Fruit fly (Drosophila melanogaster): ENCODE data around the gene CG31550.
A peak's percentile ranks its signal among the peaks of the same experiment; 100 is the strongest.

CG31550 gene

dm6 chr3R:5474551-5474950 is 10.8 kb upstream of the CG31550 start, which contains the start of the genes CG45100, HDAC3 and Hcs (continued):
- TF ChIP-seq hkb (optimal IDR thresholded peaks at IDR 0.05), result peak; percentile 87
- no peak for TF ChIP-seq hkb (GFP tag; IDR thresholded peaks at IDR 0.05)
- peak; percentile 86 for TF ChIP-seq amos (GFP tag; IDR thresholded peaks at IDR 0.05; ENCODE audit: partially characterized antibody)
- TF ChIP-seq gfzf (GFP tag; optimal IDR thresholded peaks at IDR 0.05), result peak; percentile 49
- no peak for TF ChIP-seq Hey (tag; optimal IDR thresholded peaks at IDR 0.05)
- TF ChIP-seq Chrac-16 (GFP tag; optimal IDR thresholded peaks at IDR 0.05), result peak; percentile 51

dm6 chr3R:5482790-5483189 is 2.6 kb upstream of the CG31550 start:
- no peak for TF ChIP-seq CG7786 (GFP tag; optimal IDR thresholded peaks at IDR 0.05)
- no peak for TF ChIP-seq br (optimal IDR thresholded peaks at IDR 0.05)
- no peak for TF ChIP-seq onecut (GFP tag; IDR thresholded peaks at IDR 0.05)
- TF ChIP-seq CG7928 (GFP tag; optimal IDR thresholded peaks at IDR 0.05), result no peak
- TF ChIP-seq Deaf1 (tag; optimal IDR thresholded peaks at IDR 0.05), result no peak
- peak; percentile 82 for TF ChIP-seq Ets65A (GFP tag)
- no peak for TF ChIP-seq ERR (GFP tag; optimal IDR thresholded peaks at IDR 0.05)
- TF ChIP-seq CG1529 (GFP tag; optimal IDR thresholded peaks at IDR 0.05), result no peak

dm6 chr3R:5483488-5484109 is 1.7 kb upstream of the CG31550 start, which contains the start of gene ksr:
ksr (minus strand) TSS chr3R:5483906.
- 0 out of 3 replicates have a peak, but pooled peaks have one; percentile 28 for TF ChIP-seq Opbp (GFP tag; IDR thresholded peaks at IDR 0.05; ENCODE audit: partially characterized antibody)
- peak; percentile 32; the same call in 1 of the 2 replicates for TF ChIP-seq chm (GFP tag; IDR thresholded peaks at IDR 0.05)
- peak; percentile 0 for TF ChIP-seq Hr3 (GFP tag; optimal IDR thresholded peaks at IDR 0.05)
- peak; percentile 16 for TF ChIP-seq CG2120 (GFP tag; optimal IDR thresholded peaks at IDR 0.05)
- TF ChIP-seq pan (optimal IDR thresholded peaks at IDR 0.05), result no peak
- peak in 1 of 2 experiments; percentile 12 for TF ChIP-seq pan (GFP tag; optimal IDR thresholded peaks at IDR 0.05 in 1 of 2, IDR thresholded peaks at IDR 0.05 in 1 of 2)
- TF ChIP-seq CG13424 (tag; optimal IDR thresholded peaks at IDR 0.05), result peak; percentile 33
- TF ChIP-seq Elba2 (GFP tag; optimal IDR thresholded peaks at IDR 0.05), result no peak
- TF ChIP-seq wek (GFP tag; optimal IDR thresholded peaks at IDR 0.05), result peak; percentile 90
- TF ChIP-seq CG8924 (tag; optimal IDR thresholded peaks at IDR 0.05), result peak; percentile 50
- TF ChIP-seq CG10979 (tag; optimal IDR thresholded peaks at IDR 0.05), result peak; percentile 30
- peak; percentile 68 for TF ChIP-seq CG2712 (tag; optimal IDR thresholded peaks at IDR 0.05)
- TF ChIP-seq CG10462 (GFP tag; optimal IDR thresholded peaks at IDR 0.05), result peak; percentile 5
- TF ChIP-seq Bgb (GFP tag; IDR thresholded peaks at IDR 0.05; ENCODE audit: partially characterized antibody), result peak; percentile 29; the same call in 1 of the 2 replicates
- peak; percentile 55 for TF ChIP-seq CG14710 (tag; optimal IDR thresholded peaks at IDR 0.05)
- TF ChIP-seq sr (GFP tag; IDR thresholded peaks at IDR 0.05), result 0 out of 3 replicates have a peak, but pooled peaks have one; percentile 5
- peak; percentile 48 for TF ChIP-seq pzg (GFP tag; optimal IDR thresholded peaks at IDR 0.05)
- TF ChIP-seq Xbp1 (GFP tag; optimal IDR thresholded peaks at IDR 0.05), result peak; percentile 36
- peak; percentile 38; the same call in 1 of the 2 replicates for TF ChIP-seq CG32532 (GFP tag; IDR thresholded peaks at IDR 0.05)
- TF ChIP-seq vvl (GFP tag; IDR thresholded peaks at IDR 0.05), result peak; percentile 34; the same call in 1 of the 2 replicates
- TF ChIP-seq CG32767 (GFP tag; IDR thresholded peaks at IDR 0.05), result peak; percentile 97
- TF ChIP-seq CG17829 (tag; optimal IDR thresholded peaks at IDR 0.05), result peak; percentile 64
- peak; percentile 18 for TF ChIP-seq CG17802 (tag; optimal IDR thresholded peaks at IDR 0.05)
- TF ChIP-seq CG33213 (GFP tag; optimal IDR thresholded peaks at IDR 0.05), result peak; percentile 5
- TF ChIP-seq Sin3A (optimal IDR thresholded peaks at IDR 0.05), result peak; percentile 13
- TF ChIP-seq stwl (tag; optimal IDR thresholded peaks at IDR 0.05), result peak; percentile 12
- peak; percentile 69 for TF ChIP-seq gfzf (GFP tag; optimal IDR thresholded peaks at IDR 0.05)
- peak; percentile 84 for TF ChIP-seq Ets65A (GFP tag)
- TF ChIP-seq Drgx (GFP tag; IDR thresholded peaks at IDR 0.05), result 0 out of 2 replicates have a peak, but pooled peaks have one; percentile 14
- peak; percentile 81 for TF ChIP-seq nerfin-1 (tag; optimal IDR thresholded peaks at IDR 0.05)
- TF ChIP-seq CoRest (tag; optimal IDR thresholded peaks at IDR 0.05), result peak; percentile 33
- no peak for TF ChIP-seq prd (optimal IDR thresholded peaks at IDR 0.05)
- TF ChIP-seq prd (GFP tag; IDR thresholded peaks at IDR 0.05), result peak; percentile 33; the same call in 1 of the 3 replicates
- TF ChIP-seq CG34224 (GFP tag; IDR thresholded peaks at IDR 0.05; ENCODE audit: partially characterized antibody), result no peak
- no peak for TF ChIP-seq zen2 (GFP tag; IDR thresholded peaks at IDR 0.05; ENCODE audit: partially characterized antibody)
- TF ChIP-seq CG30403 (GFP tag; optimal IDR thresholded peaks at IDR 0.05), result peak; percentile 31

Measured in whole organism, embryonic.